Worm (Caenorhabditis elegans): ENCODE measurements around the gene apc-2.

apc-2 gene

DNA sequence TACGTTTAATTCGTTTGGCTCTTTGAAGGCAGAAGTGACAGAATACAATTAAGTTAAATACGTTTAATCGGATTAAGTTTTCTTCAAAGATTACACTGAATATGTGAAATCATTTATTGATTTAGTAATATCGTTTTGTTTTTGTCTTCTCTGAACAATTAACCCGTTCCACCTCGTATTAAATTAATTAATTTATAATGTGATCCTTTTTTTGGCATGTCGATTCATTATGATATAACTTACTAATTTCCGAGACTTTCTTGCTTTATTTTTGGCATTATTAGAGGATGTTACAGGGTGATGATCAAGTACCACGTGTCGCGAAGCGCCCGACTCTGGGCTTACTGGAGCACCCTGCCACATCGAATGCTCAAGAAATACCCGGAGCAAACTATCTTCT, 36.2 kb upstream of the apc-2 start, which contains the start of gene K12H4.5:
Gene K12H4.5 (plus strand): TSS at position 301 of the 400 bp plus-strand sequence.
- peak; percentile 17 for TF ChIP-seq ces-1 (GFP tag; optimal IDR thresholded peaks at IDR 0.05)
- TF ChIP-seq unc-62 (GFP tag; optimal IDR thresholded peaks at IDR 0.05), result no peak
- TF ChIP-seq sem-2 (GFP tag; optimal IDR thresholded peaks at IDR 0.05), result no peak
- no peak for TF ChIP-seq snpc-4 (tag; optimal IDR thresholded peaks at IDR 0.05)

DNA sequence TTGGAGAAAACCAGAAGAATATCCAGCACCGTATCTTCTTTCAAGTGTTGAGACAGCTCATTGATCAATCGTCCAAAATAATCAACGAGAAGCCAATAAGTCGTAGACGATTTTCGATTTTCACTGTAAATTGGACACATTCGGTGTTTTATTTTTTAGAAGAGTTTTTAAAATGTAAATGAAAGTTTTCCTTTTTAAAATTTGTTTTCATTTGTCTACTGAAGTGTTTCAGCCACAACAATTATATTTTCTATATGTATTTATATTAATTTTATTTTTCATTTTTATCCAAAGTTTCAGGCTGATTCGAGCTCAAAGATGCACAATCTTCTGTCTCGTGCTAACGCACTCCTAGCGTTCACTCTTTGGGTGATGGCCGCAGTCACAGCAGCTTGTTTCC, 35.7 kb upstream of the apc-2 start, which contains the start of gene spcs-3:
Gene spcs-3 (plus strand): TSS at position 301 of the 400 bp plus-strand sequence.
- TF ChIP-seq ceh-83 (GFP tag; optimal IDR thresholded peaks at IDR 0.05) (no peak), snpc-4 (tag; optimal IDR thresholded peaks at IDR 0.05) (no peak), drap-1 (GFP tag; optimal IDR thresholded peaks at IDR 0.05) (no peak)

DNA sequence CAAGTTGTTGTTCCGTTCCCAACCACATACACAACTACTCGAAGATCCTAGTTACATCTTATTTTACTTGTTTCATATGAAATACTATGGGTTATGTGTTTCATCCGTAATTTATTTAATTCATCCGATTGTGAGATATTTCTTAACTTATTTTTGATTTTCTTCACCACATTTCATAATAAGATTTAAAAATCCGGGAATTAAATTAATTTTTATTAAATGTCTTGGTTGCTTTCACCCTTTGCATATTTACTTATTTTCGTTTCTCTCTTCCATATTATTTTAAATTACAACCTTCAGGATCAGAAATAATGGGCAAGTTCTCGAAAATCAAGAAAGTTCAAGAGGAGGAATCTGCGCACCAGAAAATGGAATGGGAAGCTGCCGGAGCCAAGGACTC, 34.7 kb upstream of the apc-2 start, which contains the start of gene K12H4.3:
Gene K12H4.3 (plus strand): TSS at position 301 of the 400 bp plus-strand sequence.
- TF ChIP-seq ztf-11 (tag; optimal IDR thresholded peaks at IDR 0.05) (no peak), ces-1 (GFP tag; optimal IDR thresholded peaks at IDR 0.05) (no peak), snpc-4 (tag; optimal IDR thresholded peaks at IDR 0.05) (no peak), sptf-1 (tag; optimal IDR thresholded peaks at IDR 0.05) (no peak), M03D4.4 (tag; optimal IDR thresholded peaks at IDR 0.05) (no peak), elt-1 (tag; optimal IDR thresholded peaks at IDR 0.05; ENCODE audit: borderline replicate concordance, insufficient read depth) (no peak), ham-2 (GFP tag; optimal IDR thresholded peaks at IDR 0.05) (no peak), lin-32 (GFP tag; optimal IDR thresholded peaks at IDR 0.05) (no peak), lsy-2 (tag; optimal IDR thresholded peaks at IDR 0.05) (no peak), blmp-1 (tag; optimal IDR thresholded peaks at IDR 0.05) (no peak), bed-3 (GFP tag; optimal IDR thresholded peaks at IDR 0.05) (no peak), nhr-28 (tag; optimal IDR thresholded peaks at IDR 0.05) (no peak), unc-62 (GFP tag; optimal IDR thresholded peaks at IDR 0.05) (no peak), hlh-1 (tag; optimal IDR thresholded peaks at IDR 0.05) (no peak), cnd-1 (tag; optimal IDR thresholded peaks at IDR 0.05) (no peak), zip-8 (tag; optimal IDR thresholded peaks at IDR 0.05) (no peak), flh-1 (GFP tag; optimal IDR thresholded peaks at IDR 0.05) (no peak)

DNA sequence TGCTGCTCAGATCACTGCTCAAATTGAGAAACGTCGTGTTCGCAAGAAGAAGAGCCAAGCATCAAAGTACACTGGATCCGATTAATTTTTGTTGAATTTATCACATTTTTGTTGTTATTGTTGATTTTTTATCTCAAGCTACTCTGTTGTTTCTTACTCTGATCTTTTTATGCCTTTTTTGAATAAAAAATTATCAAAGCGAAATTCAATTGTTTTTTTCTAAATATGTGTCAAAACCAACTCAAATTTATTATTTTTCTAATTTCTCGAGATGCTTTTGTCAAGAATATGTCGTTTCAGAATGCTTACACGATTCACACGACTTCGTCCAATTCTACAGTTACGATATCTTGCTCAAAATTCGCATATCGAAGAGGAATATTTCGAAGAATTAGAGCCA, 33.0 kb upstream of the apc-2 start, which contains the start of gene K12H4.2:
Gene K12H4.2 (plus strand): TSS at position 301 of the 400 bp plus-strand sequence.
- TF ChIP-seq snpc-4 (tag; optimal IDR thresholded peaks at IDR 0.05) (no peak), tbx-8 (GFP tag; optimal IDR thresholded peaks at IDR 0.05) (no peak), sptf-1 (tag; optimal IDR thresholded peaks at IDR 0.05) (no peak), zip-8 (tag; optimal IDR thresholded peaks at IDR 0.05) (no peak)

DNA sequence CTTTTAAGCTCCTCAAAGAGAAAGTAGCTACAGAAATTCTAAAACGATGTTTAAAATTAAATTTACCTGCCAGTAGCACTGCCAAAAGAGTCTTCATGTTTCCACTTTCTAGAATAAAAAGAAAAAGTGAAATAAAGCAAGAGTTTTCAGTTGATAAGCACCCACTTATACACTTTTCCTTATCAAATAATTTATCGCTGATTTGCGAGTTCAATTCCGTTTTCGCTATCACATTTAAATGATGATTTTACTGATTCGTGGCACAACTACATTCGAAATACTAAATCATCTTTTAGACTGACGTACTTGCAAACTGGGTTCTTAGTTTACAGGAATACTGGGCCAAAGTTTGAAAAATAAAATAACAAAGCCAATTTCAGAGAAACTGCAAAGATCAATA, 29.5 kb upstream of the apc-2 start, which contains the start of gene K12H4.7:
Gene K12H4.7 (minus strand): TSS at position 138 of the 400 bp plus-strand sequence.
- TF ChIP-seq drap-1 (GFP tag; optimal IDR thresholded peaks at IDR 0.05) (no peak), nhr-237 (tag; optimal IDR thresholded peaks at IDR 0.05) (no peak), sem-2 (GFP tag; optimal IDR thresholded peaks at IDR 0.05) (no peak), cnd-1 (tag; optimal IDR thresholded peaks at IDR 0.05) (no peak)

DNA sequence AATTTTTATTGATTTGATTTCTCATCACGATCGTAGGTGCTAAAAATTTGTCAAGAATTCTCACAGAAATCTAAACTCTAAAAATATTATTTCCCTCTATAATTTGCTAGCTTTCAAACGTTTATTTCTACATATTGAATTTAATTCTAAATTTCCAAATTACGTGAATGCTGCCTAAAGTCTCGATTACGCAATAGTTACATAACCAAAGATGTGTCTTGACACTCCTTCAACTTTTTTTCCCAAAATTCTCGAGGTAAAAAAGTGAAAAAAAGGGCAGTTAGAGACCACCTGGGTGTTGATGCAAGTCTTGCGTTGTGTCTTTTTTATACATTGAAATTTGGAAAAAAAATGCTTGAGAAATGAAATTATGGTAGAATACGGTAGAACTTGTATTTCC, 28.6 kb upstream of the apc-2 start:
- TF ChIP-seq ceh-39 (tag; optimal IDR thresholded peaks at IDR 0.05) (no peak), zip-8 (tag; optimal IDR thresholded peaks at IDR 0.05) (peak; percentile 98)

DNA sequence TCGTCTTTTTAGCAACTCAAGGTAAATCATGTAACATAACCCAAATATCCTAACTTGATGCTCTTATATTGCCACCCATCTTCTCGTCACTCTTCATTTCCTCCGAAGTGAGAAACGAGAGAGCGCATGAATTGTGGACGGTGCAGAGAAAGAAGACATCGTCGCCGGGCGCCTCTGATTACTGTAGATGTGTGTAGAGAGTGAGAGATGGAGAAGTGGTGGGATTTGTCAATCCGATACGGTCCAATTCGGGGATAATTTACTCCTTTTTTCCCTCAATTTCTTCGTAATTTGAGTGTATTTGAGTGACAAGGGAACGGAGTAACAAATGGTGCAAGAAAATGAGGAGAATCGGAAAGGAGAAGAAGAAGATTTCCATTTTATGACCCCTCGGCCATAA, 19.3 kb upstream of the apc-2 start:
- TF ChIP-seq nhr-28 (tag; optimal IDR thresholded peaks at IDR 0.05), result no peak
- TF ChIP-seq drap-1 (GFP tag; optimal IDR thresholded peaks at IDR 0.05), result no peak
- no peak for TF ChIP-seq sem-2 (GFP tag; optimal IDR thresholded peaks at IDR 0.05)
- TF ChIP-seq lsy-2 (tag; optimal IDR thresholded peaks at IDR 0.05), result no peak
- no peak for TF ChIP-seq blmp-1 (tag; optimal IDR thresholded peaks at IDR 0.05)
- no peak for TF ChIP-seq unc-120 (tag; optimal IDR thresholded peaks at IDR 0.05; ENCODE audit: poor library complexity, severe bottlenecking)
- no peak for TF ChIP-seq nhr-12 (tag; optimal IDR thresholded peaks at IDR 0.05)
- TF ChIP-seq zip-8 (tag; optimal IDR thresholded peaks at IDR 0.05), result no peak
- TF ChIP-seq mep-1 (tag; optimal IDR thresholded peaks at IDR 0.05), result no peak
- TF ChIP-seq flh-1 (GFP tag; optimal IDR thresholded peaks at IDR 0.05), result no peak
- TF ChIP-seq lin-13 (tag; optimal IDR thresholded peaks at IDR 0.05), result no peak
- TF ChIP-seq ces-1 (GFP tag; optimal IDR thresholded peaks at IDR 0.05), result no peak
- no peak for TF ChIP-seq elt-3 (tag; optimal IDR thresholded peaks at IDR 0.05)
- TF ChIP-seq cnd-1 (tag; optimal IDR thresholded peaks at IDR 0.05), result no peak
- no peak for TF ChIP-seq nhr-2 (tag; optimal IDR thresholded peaks at IDR 0.05)
- TF ChIP-seq ztf-11 (tag; optimal IDR thresholded peaks at IDR 0.05), result no peak
- TF ChIP-seq bed-3 (GFP tag; optimal IDR thresholded peaks at IDR 0.05), result no peak
- TF ChIP-seq sptf-1 (tag; optimal IDR thresholded peaks at IDR 0.05), result no peak
- no peak for TF ChIP-seq nhr-76 (tag; optimal IDR thresholded peaks at IDR 0.05)

All from whole organism, mixed stage, embryonic.